Fruit fly (Drosophila melanogaster): ENCODE data around the gene gcm2.

- TF ChIP-seq CG8478 (optimal IDR thresholded peaks at IDR 0.05) (no peak), CTCF (optimal IDR thresholded peaks at IDR 0.05) (no peak)
Observed at dm6 chr2L:9618871-9619270, 10.5 kb downstream of the gcm2 start.
